Fruit fly (Drosophila melanogaster): ENCODE measurements around the gene CG1578.

Gene CG1578

dm6 chrX:11788187-11788870, 28.0 kb downstream of the CG1578 start (continued):
- TF ChIP-seq CG10565 (GFP tag; optimal IDR thresholded peaks at IDR 0.05) (no peak), CG12104 (GFP tag; optimal IDR thresholded peaks at IDR 0.05) (peak; percentile 42), onecut (GFP tag; IDR thresholded peaks at IDR 0.05) (no peak), exex (tag; optimal IDR thresholded peaks at IDR 0.05) (no peak), Sox100B (GFP tag; optimal IDR thresholded peaks at IDR 0.05) (peak; percentile 59), wdn (GFP tag; IDR thresholded peaks at IDR 0.05) (0 out of 2 replicates have a peak, but pooled peaks have one; percentile 31), CG2202 (tag; optimal IDR thresholded peaks at IDR 0.05) (no peak), pzg (GFP tag; optimal IDR thresholded peaks at IDR 0.05) (no peak), MBD-R2 (GFP tag; IDR thresholded peaks at IDR 0.05) (no peak; the same call in 1 of the 2 replicates), Awh (GFP tag; IDR thresholded peaks at IDR 0.05) (peak; percentile 80), CG42726 (GFP tag; IDR thresholded peaks at IDR 0.05; ENCODE audit: partially characterized antibody) (no peak), CG6689 (GFP tag; IDR thresholded peaks at IDR 0.05) (peak; percentile 59), Dref (GFP tag; IDR thresholded peaks at IDR 0.05) (no peak), CG12391 (tag; optimal IDR thresholded peaks at IDR 0.05) (peak; percentile 79), sisA (GFP tag; IDR thresholded peaks at IDR 0.05) (peak; percentile 61), dmrt11E (tag; optimal IDR thresholded peaks at IDR 0.05) (peak; percentile 55), yki (optimal IDR thresholded peaks at IDR 0.05) (no peak), esg (GFP tag; conservative IDR thresholded peaks at IDR 0.05) (peak; percentile 68), bbx (GFP tag; IDR thresholded peaks at IDR 0.05; ENCODE audit: partially characterized antibody) (no peak), CG6854 (GFP tag; optimal IDR thresholded peaks at IDR 0.05) (peak; percentile 46), Hmx (GFP tag; optimal IDR thresholded peaks at IDR 0.05) (no peak), Hr39 (optimal IDR thresholded peaks at IDR 0.05) (no peak), CG10959 (GFP tag; IDR thresholded peaks at IDR 0.05) (no peak), CG9215 (GFP tag; IDR thresholded peaks at IDR 0.05) (no peak; the same call in 1 of the 2 replicates), gce (GFP tag; IDR thresholded peaks at IDR 0.05) (peak; percentile 66; the same call in 1 of the 3 replicates), Adf1 (GFP tag; IDR thresholded peaks at IDR 0.05) (no peak), CG12071 (GFP tag; optimal IDR thresholded peaks at IDR 0.05) (peak; percentile 71), prd (optimal IDR thresholded peaks at IDR 0.05) (no peak), prd (GFP tag; IDR thresholded peaks at IDR 0.05) (peak; percentile 81), salm (tag; optimal IDR thresholded peaks at IDR 0.05) (peak; percentile 67), sd (tag; optimal IDR thresholded peaks at IDR 0.05) (peak; percentile 21), MTF-1 (GFP tag; optimal IDR thresholded peaks at IDR 0.05; ENCODE audit: borderline replicate concordance) (peak; percentile 29), Xrp1 (GFP tag; IDR thresholded peaks at IDR 0.05) (peak; percentile 73), Dll (GFP tag; IDR thresholded peaks at IDR 0.05; ENCODE audit: partially characterized antibody) (no peak), PHDP (tag; optimal IDR thresholded peaks at IDR 0.05) (peak; percentile 75), CkIIα-i1 (GFP tag; IDR thresholded peaks at IDR 0.05) (no peak), CG12299 (tag; optimal IDR thresholded peaks at IDR 0.05) (no peak), CG10654 (GFP tag; optimal IDR thresholded peaks at IDR 0.05) (peak; percentile 36), rib (GFP tag; IDR thresholded peaks at IDR 0.05) (no peak), CG4730 (GFP tag; IDR thresholded peaks at IDR 0.05) (peak; percentile 50; the same call in 1 of the 2 replicates), pum (GFP tag; optimal IDR thresholded peaks at IDR 0.05) (peak; percentile 57), gcm2 (GFP tag; optimal IDR thresholded peaks at IDR 0.05) (peak; percentile 34), CG17568 (GFP tag; optimal IDR thresholded peaks at IDR 0.05) (peak; percentile 47), her (GFP tag; optimal IDR thresholded peaks at IDR 0.05) (no peak), Med (GFP tag) (peak; percentile 93), CG1832 (GFP tag; optimal IDR thresholded peaks at IDR 0.05) (no peak), gro (GFP tag; optimal IDR thresholded peaks at IDR 0.05) (no peak), Ets65A (GFP tag) (peak; percentile 94), zf30C (GFP tag; optimal IDR thresholded peaks at IDR 0.05) (peak; percentile 42), CG6791 (GFP tag; IDR thresholded peaks at IDR 0.05; ENCODE audit: partially characterized antibody) (no peak), Hmr (GFP tag; optimal IDR thresholded peaks at IDR 0.05) (peak; percentile 78)

Measured in whole organism, embryonic.